Fruit fly (Drosophila melanogaster) whole organism, embryonic: Measurements from ENCODE around the gene ATP7.

ENCODE experiments used
- Atf-2 ChIP-seq: fragments of 200-800 bp; sonication (Bioruptor generic); optimal IDR thresholded peaks from 2 replicates; lab custom pipeline; 2016; ENCODE audit warnings: missing biosample characterization, missing genetic modification characterization
- CG11085 ChIP-seq: fragments of 200-800 bp; sonication (Bioruptor generic); IDR thresholded peaks from 2 replicates; pipeline ENCODE4 v1.3.6; 2022; ENCODE audit warnings: missing biosample characterization, missing genetic modification characterization
- CG13894 ChIP-seq: fragments of 200-800 bp; sonication (Bioruptor generic); optimal IDR thresholded peaks from 3 replicates; lab custom pipeline; 2018; ENCODE audit warnings: missing biosample characterization, mild to moderate bottlenecking, missing genetic modification characterization, moderate library complexity
- CG14860 ChIP-seq: fragments of 200-800 bp; sonication (Bioruptor generic); IDR thresholded peaks from 3 replicates; pipeline ENCODE4 v1.3.6; 2022; ENCODE audit warnings: missing biosample characterization, missing genetic modification characterization; ENCODE audit not compliant: partially characterized antibody
- CG15011 ChIP-seq: fragments of 200-800 bp; sonication (Bioruptor generic); optimal IDR thresholded peaks from 3 replicates; lab custom pipeline; 2018; ENCODE audit warnings: missing biosample characterization, mild to moderate bottlenecking, missing genetic modification characterization
- CG17328 ChIP-seq: fragments of 200-800 bp; sonication (Bioruptor generic); IDR thresholded peaks from 2 replicates; pipeline ENCODE4 v1.3.6; 2022; ENCODE audit warnings: missing biosample characterization, missing genetic modification characterization
- CG18011 ChIP-seq: fragments of 200-800 bp; sonication (Bioruptor generic); optimal IDR thresholded peaks from 2 replicates; lab custom pipeline; 2017; ENCODE audit warnings: missing biosample characterization, missing genetic modification characterization, mild to moderate bottlenecking, moderate library complexity, missing genotype
- CG18599 ChIP-seq: fragments of 200-800 bp; sonication (Bioruptor generic); optimal IDR thresholded peaks from 3 replicates; lab custom pipeline; 2017; ENCODE audit warnings: missing biosample characterization, missing genetic modification characterization, mild to moderate bottlenecking, moderate library complexity, missing genetic modification reagents
- CG2712 ChIP-seq: fragments of 200-800 bp; optimal IDR thresholded peaks from 3 replicates; lab custom pipeline; 2019; ENCODE audit warnings: missing biosample characterization, mild to moderate bottlenecking, missing genetic modification characterization, moderate library complexity
- CG30403 ChIP-seq: fragments of 200-800 bp; sonication (Bioruptor generic); optimal IDR thresholded peaks from 3 replicates; lab custom pipeline; 2016; ENCODE audit warnings: missing biosample characterization, missing genetic modification characterization
- CG30431 ChIP-seq: fragments of 200-800 bp; sonication (Bioruptor generic); optimal IDR thresholded peaks from 2 replicates; lab custom pipeline; 2017; ENCODE audit warnings: missing biosample characterization, missing genetic modification characterization
- CG32532 ChIP-seq: fragments of 200-800 bp; sonication (Bioruptor generic); IDR thresholded peaks from 2 replicates; pipeline ENCODE4 v1.3.6; 2022; ENCODE audit warnings: missing biosample characterization, missing genetic modification characterization
- CG34422 ChIP-seq: fragments of 200-800 bp; sonication (Bioruptor generic); IDR thresholded peaks from 3 replicates; pipeline ENCODE4 v1.3.6; 2022; ENCODE audit warnings: missing biosample characterization, missing genetic modification characterization
- CG3847 ChIP-seq: fragments of 200-800 bp; sonication (Bioruptor generic); IDR thresholded peaks from 2 replicates; pipeline ENCODE4 v1.3.6; 2022; ENCODE audit warnings: missing biosample characterization, missing genetic modification characterization
- CG4404 ChIP-seq: fragments of 200-800 bp; sonication (Bioruptor generic); IDR thresholded peaks from 2 replicates; pipeline ENCODE4 v1.3.6; 2022; ENCODE audit warnings: missing biosample characterization, missing genetic modification characterization
- CG4617 ChIP-seq: fragments of 200-800 bp; sonication (Bioruptor generic); optimal IDR thresholded peaks from 3 replicates; lab custom pipeline; 2016; ENCODE audit warnings: missing biosample characterization, missing genetic modification characterization, borderline replicate concordance
- CG6765 ChIP-seq: fragments of 200-800 bp; sonication (Bioruptor generic); optimal IDR thresholded peaks from 3 replicates; lab custom pipeline; 2017; ENCODE audit warnings: missing biosample characterization, mild to moderate bottlenecking, missing genetic modification characterization
- CG7745 ChIP-seq: fragments of 200-800 bp; sonication (Bioruptor generic); optimal IDR thresholded peaks from 2 replicates; lab custom pipeline; 2018; ENCODE audit warnings: missing biosample characterization, mild to moderate bottlenecking, missing genetic modification characterization, moderate library complexity
- Camta ChIP-seq: fragments of 200-800 bp; sonication (Bioruptor generic); optimal IDR thresholded peaks from 2 replicates; lab custom pipeline; 2016; ENCODE audit warnings: missing biosample characterization, missing genetic modification characterization
- Dbx ChIP-seq: fragments of 200-800 bp; sonication (Bioruptor generic); IDR thresholded peaks from 3 replicates; pipeline ENCODE4 v1.3.6; 2022; ENCODE audit warnings: missing biosample characterization, missing genetic modification characterization
- Dfd ChIP-seq, 2 experiments: fragments of >200 bp; optimal IDR thresholded peaks; 2 replicates each; lab custom pipeline; 2017; ENCODE audit warnings: missing biosample characterization in 2 of 2, missing genetic modification characterization in 2 of 2
- Dref ChIP-seq: fragments of 200-800 bp; sonication (Bioruptor generic); IDR thresholded peaks from 2 replicates; pipeline ENCODE4 v1.3.6; 2022; ENCODE audit warnings: missing biosample characterization, missing genetic modification characterization
- ERR ChIP-seq: fragments of 200-800 bp; sonication (Bioruptor generic); optimal IDR thresholded peaks from 2 replicates; lab custom pipeline; 2016; ENCODE audit warnings: missing biosample characterization, missing genetic modification characterization
- Eip74EF ChIP-seq, 2 experiments: fragments of 200-800 bp in 1 of 2; fragments of >200 bp in 1 of 2; sonication (Bioruptor generic) in 1 of 2; optimal IDR thresholded peaks; 2 replicates each; lab custom pipeline; 2017 to 2019; ENCODE audit warnings: missing biosample characterization in 2 of 2, missing genetic modification characterization in 2 of 2, mild to moderate bottlenecking in 1 of 2, moderate library complexity in 1 of 2
- HHEX ChIP-seq: fragments of 200-800 bp; sonication (Bioruptor generic); optimal IDR thresholded peaks from 3 replicates; lab custom pipeline; 2017; ENCODE audit warnings: missing biosample characterization, mild to moderate bottlenecking, missing genetic modification characterization, missing genetic modification reagents
- Hey ChIP-seq: fragments of 200-800 bp; sonication (Bioruptor generic); optimal IDR thresholded peaks from 3 replicates; lab custom pipeline; 2018; ENCODE audit warnings: missing biosample characterization, mild to moderate bottlenecking, missing genetic modification characterization
- Hr3 ChIP-seq: fragments of 200-800 bp; sonication (Bioruptor generic); optimal IDR thresholded peaks from 3 replicates; lab custom pipeline; 2016; ENCODE audit warnings: missing biosample characterization, missing genetic modification characterization
- NC2β ChIP-seq: fragments of 200-800 bp; sonication (Bioruptor generic); optimal IDR thresholded peaks from 2 replicates; lab custom pipeline; 2016; ENCODE audit warnings: missing biosample characterization, missing genetic modification characterization
- Sin3A ChIP-seq: fragments of >200 bp; optimal IDR thresholded peaks from 2 replicates; lab custom pipeline; 2018
- Sox100B ChIP-seq: fragments of 200-800 bp; sonication (Bioruptor generic); optimal IDR thresholded peaks from 3 replicates; lab custom pipeline; 2018; ENCODE audit warnings: missing biosample characterization, mild to moderate bottlenecking, missing genetic modification characterization
- YL-1 ChIP-seq: fragments of 200-800 bp; sonication (Bioruptor generic); optimal IDR thresholded peaks from 3 replicates; lab custom pipeline; 2017; ENCODE audit warnings: missing biosample characterization, mild to moderate bottlenecking, missing genetic modification characterization
- ase ChIP-seq: fragments of 200-800 bp; sonication (Bioruptor generic); IDR thresholded peaks from 3 replicates; pipeline ENCODE4 v1.3.6; 2022; ENCODE audit warnings: missing biosample characterization, missing genetic modification characterization
- cas ChIP-seq: fragments of 200-800 bp; sonication (Bioruptor generic); IDR thresholded peaks from 2 replicates; pipeline ENCODE4 v1.3.6; 2022; ENCODE audit warnings: missing biosample characterization, missing genetic modification characterization
- cg ChIP-seq: fragments of 200-800 bp; sonication (Bioruptor generic); optimal IDR thresholded peaks from 3 replicates; lab custom pipeline; 2019; ENCODE audit warnings: missing biosample characterization, mild to moderate bottlenecking, missing genetic modification characterization, moderate library complexity
- chif ChIP-seq, 2 experiments: fragments of 200-800 bp; sonication (Bioruptor generic); optimal IDR thresholded peaks; 3 replicates each; lab custom pipeline; 2016; ENCODE audit warnings: missing biosample characterization in 2 of 2, missing genetic modification characterization in 2 of 2
- esg ChIP-seq: fragments of 200-800 bp; sonication (Bioruptor generic); conservative IDR thresholded peaks from 2 replicates; pipeline ENCODE4 v1.3.6; 2022; ENCODE audit warnings: missing biosample characterization, missing genetic modification characterization
- gcm2 ChIP-seq: fragments of 200-800 bp; sonication (Bioruptor generic); optimal IDR thresholded peaks from 2 replicates; lab custom pipeline; 2016; ENCODE audit warnings: missing biosample characterization, missing genetic modification characterization
- ham ChIP-seq: fragments of 200-800 bp; sonication (Bioruptor generic); IDR thresholded peaks from 2 replicates; pipeline ENCODE4 v1.3.6; 2022; ENCODE audit warnings: missing biosample characterization, missing genetic modification characterization
- lbe ChIP-seq: fragments of 200-800 bp; sonication (Bioruptor generic); optimal IDR thresholded peaks from 2 replicates; lab custom pipeline; 2016; ENCODE audit warnings: missing biosample characterization, mild to moderate bottlenecking, missing genetic modification characterization
- lilli ChIP-seq: fragments of 200-800 bp; sonication (Bioruptor generic); optimal IDR thresholded peaks from 3 replicates; lab custom pipeline; 2016; ENCODE audit warnings: missing biosample characterization, missing genetic modification characterization
- luna ChIP-seq: fragments of 200-800 bp; sonication (Bioruptor generic); optimal IDR thresholded peaks from 2 replicates; lab custom pipeline; 2016; ENCODE audit warnings: missing biosample characterization, missing genetic modification characterization
- mld ChIP-seq: fragments of 200-800 bp; sonication (Bioruptor generic); IDR thresholded peaks from 3 replicates; pipeline ENCODE4 v1.3.6; 2022; ENCODE audit warnings: missing biosample characterization, missing genetic modification characterization; ENCODE audit not compliant: partially characterized antibody
- onecut ChIP-seq: fragments of 200-800 bp; sonication (Bioruptor generic); IDR thresholded peaks from 2 replicates; pipeline ENCODE4 v1.3.6; 2022; ENCODE audit warnings: missing biosample characterization, missing genetic modification characterization
- p53 ChIP-seq: fragments of 200-800 bp; sonication (Bioruptor generic); optimal IDR thresholded peaks from 2 replicates; lab custom pipeline; 2016; ENCODE audit warnings: missing biosample characterization, missing genetic modification characterization
- rib ChIP-seq: fragments of 200-800 bp; sonication (Bioruptor generic); IDR thresholded peaks from 2 replicates; pipeline ENCODE4 v1.3.6; 2022; ENCODE audit warnings: missing biosample characterization, missing genetic modification characterization
- sc ChIP-seq, 3 experiments: fragments of >200 bp in 2 of 3; fragments of 200-800 bp in 1 of 3; sonication (Bioruptor generic) in 1 of 3; optimal IDR thresholded peaks; 2 replicates in 2 of 3; 3 replicates in 1 of 3; lab custom pipeline; 2017; ENCODE audit warnings: mild to moderate bottlenecking in 1 of 3, missing biosample characterization in 1 of 3, missing genetic modification characterization in 1 of 3, missing genetic modification reagents in 1 of 3
- sqz ChIP-seq: fragments of 200-800 bp; sonication (Bioruptor generic); optimal IDR thresholded peaks from 3 replicates; lab custom pipeline; 2018; ENCODE audit warnings: missing biosample characterization, mild to moderate bottlenecking, missing genetic modification characterization
- stwl ChIP-seq: fragments of 200-800 bp; sonication (Bioruptor generic); optimal IDR thresholded peaks from 3 replicates; lab custom pipeline; 2018; ENCODE audit warnings: missing biosample characterization, mild to moderate bottlenecking, missing genetic modification characterization, moderate library complexity
- tgo ChIP-seq: fragments of 200-800 bp; sonication (Bioruptor generic); IDR thresholded peaks from 3 replicates; pipeline ENCODE4 v1.3.6; 2022; ENCODE audit warnings: missing biosample characterization, missing genetic modification characterization
- tin ChIP-seq: fragments of 200-800 bp; sonication (Bioruptor generic); optimal IDR thresholded peaks from 3 replicates; lab custom pipeline; 2016; ENCODE audit warnings: missing biosample characterization, missing genetic modification characterization
- tx ChIP-seq: fragments of 200-800 bp; sonication (Bioruptor generic); optimal IDR thresholded peaks from 2 replicates; lab custom pipeline; 2016; ENCODE audit warnings: missing biosample characterization, missing genetic modification characterization
- vfl ChIP-seq: fragments of 200-800 bp; sonication (Bioruptor generic); optimal IDR thresholded peaks from 2 replicates; lab custom pipeline; 2016; ENCODE audit warnings: missing biosample characterization, missing genetic modification characterization

The ATP7 gene

DNA sequence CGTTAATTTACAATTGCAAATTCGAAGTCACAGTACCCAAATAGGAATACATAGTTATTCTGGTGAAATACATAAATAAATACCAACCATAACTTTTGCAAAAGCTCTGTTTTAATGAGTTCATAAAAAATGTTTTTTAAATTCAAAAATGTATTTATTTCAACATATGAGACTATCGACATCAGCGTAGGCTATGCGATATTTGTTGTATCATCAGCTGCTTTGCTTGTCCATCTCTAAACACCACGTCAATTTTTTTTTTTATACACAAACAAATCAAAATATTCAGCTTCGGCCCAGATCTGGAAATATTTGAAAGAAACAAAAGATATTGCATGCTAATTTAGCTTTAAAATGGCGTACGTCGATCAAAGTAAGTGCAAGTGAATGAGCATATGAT is 33.3 kb downstream of the ATP7 start, which contains the start of gene CG1840 (continued):
- TF ChIP-seq Hr3 (GFP tag; lab: Kevin White, UChicago) (no peak), CG6765 (no peak), ase (GFP tag; lab: Robert Waterston, UW) (no peak), CG15011 (GFP tag; lab: Kevin White, UChicago) (no peak), lilli (GFP tag; lab: Kevin White, UChicago) (peak; percentile 8), ham (no peak), CG7745 (tag; lab: Kevin White, UChicago) (no peak), Hey (tag; lab: Kevin White, UChicago) (no peak), esg (GFP tag; lab: Robert Waterston, UW) (no peak), CG34422 (GFP tag; lab: Robert Waterston, UW) (no peak), sqz (GFP tag; lab: Kevin White, UChicago) (peak; percentile 90), CG30431 (GFP tag; lab: Kevin White, UChicago) (no peak), CG17328 (no peak), stwl (peak; percentile 59), Sin3A (no peak), Atf-2 (no peak), onecut (GFP tag; lab: Robert Waterston, UW) (no peak), vfl (GFP tag; lab: Kevin White, UChicago) (no peak), CG3847 (peak; percentile 31; the same call in 1 of the 2 replicates), mld (GFP tag; lab: Robert Waterston, UW) (0 out of 3 replicates have a peak, but pooled peaks have one; percentile 55), CG11085 (GFP tag; lab: Robert Waterston, UW) (no peak), CG14860 (GFP tag; lab: Robert Waterston, UW) (peak; percentile 55; the same call in 2 of the 3 replicates), cg (no peak), CG4617 (GFP tag; lab: Kevin White, UChicago) (peak; percentile 31), tx (GFP tag; lab: Kevin White, UChicago) (no peak), Dref (GFP tag; lab: Robert Waterston, UW) (peak; percentile 48), Camta (GFP tag; lab: Kevin White, UChicago) (no peak), ERR (GFP tag; lab: Kevin White, UChicago) (no peak), NC2β (no peak), tgo (GFP tag; lab: Robert Waterston, UW) (no peak), CG2712 (tag; lab: Kevin White, UChicago) (peak; percentile 13), CG13894 (tag; lab: Kevin White, UChicago) (peak; percentile 28), cas (GFP tag; lab: Robert Waterston, UW) (no peak), Eip74EF (GFP tag; optimal IDR thresholded peaks at IDR 0.05; lab: Kevin White, UChicago) (no peak), p53 (GFP tag; lab: Kevin White, UChicago) (no peak), Dbx (GFP tag; lab: Robert Waterston, UW) (no peak), Sox100B (no peak), CG32532 (peak; percentile 22; the same call in 1 of the 2 replicates), chif (GFP tag; optimal IDR thresholded peaks at IDR 0.05; lab: Kevin White, UChicago) (no peak), CG18599 (GFP tag; lab: Kevin White, UChicago) (no peak), Dfd (GFP tag; optimal IDR thresholded peaks at IDR 0.05; lab: Kevin White, UChicago) (no peak), CG30403 (no peak), YL-1 (peak; percentile 13), sc (optimal IDR thresholded peaks at IDR 0.05; lab: Kevin White, UChicago) (no peak), sc (GFP tag; optimal IDR thresholded peaks at IDR 0.05; lab: Kevin White, UChicago) (no peak), CG4404 (no peak), CG18011 (no peak), gcm2 (GFP tag; lab: Kevin White, UChicago) (no peak), rib (no peak), lbe (GFP tag; lab: Kevin White, UChicago) (peak; percentile 4), luna (GFP tag; lab: Kevin White, UChicago) (no peak), HHEX (GFP tag; lab: Kevin White, UChicago) (no peak), tin (GFP tag; lab: Kevin White, UChicago) (no peak)
